Worm (Caenorhabditis elegans): ENCODE data around the gene spp-24.
A peak's percentile ranks its signal among the peaks of the same experiment; 100 is the strongest.

- TF ChIP-seq Y53G8AR.9 (GFP tag; conservative IDR thresholded peaks at IDR 0.05), result no peak
- TF ChIP-seq snpc-4 (GFP tag; optimal IDR thresholded peaks at IDR 0.05), result no peak
- no peak for TF ChIP-seq snpc-4 (tag; optimal IDR thresholded peaks at IDR 0.05)
- TF ChIP-seq B0019.2 (GFP tag; conservative IDR thresholded peaks at IDR 0.05), result no peak
- TF ChIP-seq pha-4 (tag; optimal IDR thresholded peaks at IDR 0.05), result no peak
- TF ChIP-seq B0035.1 (tag; optimal IDR thresholded peaks at IDR 0.05), result no peak
- no peak for TF ChIP-seq D2030.7 (GFP tag; IDR thresholded peaks at IDR 0.05)
- TF ChIP-seq bed-1 (GFP tag; IDR thresholded peaks at IDR 0.05), result no peak
- TF ChIP-seq aptf-2 (GFP tag; conservative IDR thresholded peaks at IDR 0.05), result no peak
- no peak for TF ChIP-seq ztf-26 (tag; optimal IDR thresholded peaks at IDR 0.05)
- 0 out of 2 replicates have a peak, but pooled peaks have one; percentile 23 for TF ChIP-seq madf-6 (GFP tag; IDR thresholded peaks at IDR 0.05)
- no peak for TF ChIP-seq aptf-3 (GFP tag; IDR thresholded peaks at IDR 0.05)
- TF ChIP-seq Y56A3A.18 (GFP tag; IDR thresholded peaks at IDR 0.05), result no peak
Observed at ce11 chrII:51352-51751, 12.0 kb upstream of the spp-24 start, which contains the start of gene sptl-1.

Measured in whole organism, young adult.